Worm (Caenorhabditis elegans) whole organism, L1 larva: ENCODE results near the gene C03B1.17.

Source experiments
- C04F5.9 ChIP-seq: sonication (generic microtip); optimal IDR thresholded peaks from 2 replicates; lab custom pipeline; 2016; ENCODE audit warnings: missing genetic modification characterization, missing compliant biosample characterization
- F16B12.6 ChIP-seq: fragments of 150-350 bp; optimal IDR thresholded peaks from 2 replicates; lab custom pipeline; 2014; ENCODE audit warnings: missing biosample characterization, missing genetic modification characterization
- Y116A8C.19 ChIP-seq: sonication (generic microtip); optimal IDR thresholded peaks from 2 replicates; lab custom pipeline; 2016; ENCODE audit warnings: missing compliant biosample characterization, missing genetic modification characterization, borderline replicate concordance
- aly-2 ChIP-seq: fragments of 150-350 bp; optimal IDR thresholded peaks from 2 replicates; lab custom pipeline; 2014; ENCODE audit warnings: missing biosample characterization, missing genetic modification characterization
- ama-1 ChIP-seq: fragments of 150-350 bp; optimal IDR thresholded peaks from 2 replicates; lab custom pipeline; 2014
- blmp-1 ChIP-seq: fragments of 150-350 bp; optimal IDR thresholded peaks from 2 replicates; lab custom pipeline; 2014; ENCODE audit warnings: missing biosample characterization, missing genetic modification characterization
- dsc-1 ChIP-seq: sonication (generic microtip); optimal IDR thresholded peaks from 2 replicates; lab custom pipeline; 2016; ENCODE audit warnings: mild to moderate bottlenecking, missing genetic modification characterization, missing compliant biosample characterization
- efl-1 ChIP-seq, 4 experiments: fragments of 150-350 bp; optimal IDR thresholded peaks in 3 of 4; peaks in 1 of 4; 1 replicate in 1 of 4; 2 replicates in 3 of 4; lab custom pipeline; 2014; ENCODE audit warnings: missing biosample characterization in 2 of 4, missing genetic modification characterization in 2 of 4, missing genetic modification reagents in 2 of 4
- elt-2 ChIP-seq: sonication (generic microtip); optimal IDR thresholded peaks from 2 replicates; lab custom pipeline; 2016; ENCODE audit warnings: missing genetic modification characterization, mild to moderate bottlenecking, inconsistent platforms, missing compliant biosample characterization, missing genetic modification reagents
- elt-3 ChIP-seq, 6 experiments: fragments of 150-350 bp in 1 of 6; sonication (generic microtip); optimal IDR thresholded peaks; 2 replicates each; lab custom pipeline; 2017 to 2018; ENCODE audit warnings: missing biosample characterization in 6 of 6, missing genetic modification characterization in 6 of 6, inconsistent platforms in 1 of 6
- fkh-10 ChIP-seq: sonication (generic microtip); optimal IDR thresholded peaks from 2 replicates; lab custom pipeline; 2017; ENCODE audit warnings: missing biosample characterization, missing genetic modification reagents, missing genetic modification characterization
- fkh-4 ChIP-seq: sonication (generic microtip); optimal IDR thresholded peaks from 2 replicates; lab custom pipeline; 2016; ENCODE audit warnings: missing compliant biosample characterization, missing genetic modification characterization, borderline replicate concordance
- fos-1 ChIP-seq: fragments of 150-350 bp; optimal IDR thresholded peaks from 2 replicates; lab custom pipeline; 2014; ENCODE audit warnings: missing biosample characterization, missing genetic modification characterization
- hlh-4 ChIP-seq: sonication (generic microtip); optimal IDR thresholded peaks from 2 replicates; lab custom pipeline; 2016; ENCODE audit warnings: mild to moderate bottlenecking, missing genetic modification characterization, missing compliant biosample characterization
- isw-1 ChIP-seq: fragments of 200-800 bp; sonication (Bioruptor generic); IDR thresholded peaks from 2 replicates; pipeline ENCODE4 v1.3.6; 2022; ENCODE audit warnings: missing genetic modification characterization, missing compliant biosample characterization
- jun-1 ChIP-seq: fragments of 150-350 bp; optimal IDR thresholded peaks from 2 replicates; lab custom pipeline; 2014; ENCODE audit warnings: missing biosample characterization, missing genetic modification reagents, missing genetic modification characterization
- lin-13 ChIP-seq: fragments of 150-350 bp; optimal IDR thresholded peaks from 2 replicates; lab custom pipeline; 2014; ENCODE audit warnings: missing biosample characterization, missing genetic modification reagents, missing genetic modification characterization
- lin-14 ChIP-seq: fragments of 200-800 bp; sonication (Bioruptor generic); optimal IDR thresholded peaks from 2 replicates; lab custom pipeline; 2018; ENCODE audit warnings: mild to moderate bottlenecking, missing genetic modification characterization, moderate library complexity, missing compliant biosample characterization
- lin-15B ChIP-seq: fragments of 150-350 bp; sonication (generic microtip); optimal IDR thresholded peaks from 3 replicates; lab custom pipeline; 2014; ENCODE audit warnings: missing biosample characterization, missing genetic modification characterization
- lsy-2 ChIP-seq, 2 experiments: fragments of 150-350 bp; optimal IDR thresholded peaks; 2 replicates each; lab custom pipeline; 2014; ENCODE audit warnings: missing biosample characterization in 2 of 2, missing genetic modification characterization in 2 of 2
- mep-1 ChIP-seq: fragments of 150-350 bp; optimal IDR thresholded peaks from 2 replicates; lab custom pipeline; 2014; ENCODE audit warnings: missing biosample characterization, missing genetic modification characterization
- nhr-28 ChIP-seq: fragments of 150-350 bp; optimal IDR thresholded peaks from 2 replicates; lab custom pipeline; 2014; ENCODE audit warnings: missing biosample characterization, missing genetic modification characterization
- nhr-76 ChIP-seq: sonication (generic microtip); optimal IDR thresholded peaks from 2 replicates; lab custom pipeline; 2017; ENCODE audit warnings: missing biosample characterization, missing genetic modification characterization
- nhr-84 ChIP-seq: sonication (generic microtip); optimal IDR thresholded peaks from 2 replicates; lab custom pipeline; 2017; ENCODE audit warnings: missing biosample characterization, missing genetic modification characterization
- nhr-85 ChIP-seq: sonication (generic microtip); peaks from one replicate; lab custom pipeline; 2016; ENCODE audit warnings: missing genetic modification characterization, inconsistent platforms, missing compliant biosample characterization
- pag-3 ChIP-seq: sonication (generic microtip); optimal IDR thresholded peaks from 2 replicates; lab custom pipeline; 2017; ENCODE audit warnings: missing genetic modification characterization, mild to moderate bottlenecking, missing compliant biosample characterization, antibody characterized with exemption, borderline replicate concordance; ENCODE audit not compliant: insufficient read depth
- pqm-1 ChIP-seq: sonication (generic microtip); optimal IDR thresholded peaks from 3 replicates; lab custom pipeline; 2017; ENCODE audit warnings: missing biosample characterization, missing genetic modification characterization
- snu-23 ChIP-seq: sonication (generic microtip); optimal IDR thresholded peaks from 2 replicates; lab custom pipeline; 2016; ENCODE audit warnings: missing genetic modification characterization, missing compliant biosample characterization
- sox-4 ChIP-seq: sonication (generic microtip); optimal IDR thresholded peaks from 2 replicates; lab custom pipeline; 2016; ENCODE audit warnings: missing genetic modification characterization, missing compliant biosample characterization
- sptf-1 ChIP-seq: fragments of 150-350 bp; optimal IDR thresholded peaks from 2 replicates; lab custom pipeline; 2014; ENCODE audit warnings: missing biosample characterization, missing genetic modification characterization
- unc-130 ChIP-seq: fragments of 150-350 bp; optimal IDR thresholded peaks from 2 replicates; lab custom pipeline; 2017; ENCODE audit warnings: missing biosample characterization, missing genetic modification characterization, inconsistent platforms
- unc-62 ChIP-seq: fragments of 150-350 bp; optimal IDR thresholded peaks from 2 replicates; lab custom pipeline; 2014; ENCODE audit warnings: missing biosample characterization, missing genetic modification reagents, missing genetic modification characterization
- vab-15 ChIP-seq: sonication (generic microtip); optimal IDR thresholded peaks from 2 replicates; lab custom pipeline; 2017; ENCODE audit warnings: missing genotype, mild to moderate bottlenecking, missing genetic modification characterization, missing compliant biosample characterization
- ztf-11 ChIP-seq, 2 experiments: sonication (generic microtip); optimal IDR thresholded peaks; 2 replicates each; lab custom pipeline; 2016 to 2017; ENCODE audit warnings: missing genetic modification characterization in 2 of 2, missing biosample characterization in 1 of 2, missing compliant biosample characterization in 1 of 2
- ztf-4 ChIP-seq: fragments of 150-350 bp; optimal IDR thresholded peaks from 2 replicates; lab custom pipeline; 2014; ENCODE audit warnings: missing biosample characterization, missing genetic modification characterization

Gene C03B1.17

DNA sequence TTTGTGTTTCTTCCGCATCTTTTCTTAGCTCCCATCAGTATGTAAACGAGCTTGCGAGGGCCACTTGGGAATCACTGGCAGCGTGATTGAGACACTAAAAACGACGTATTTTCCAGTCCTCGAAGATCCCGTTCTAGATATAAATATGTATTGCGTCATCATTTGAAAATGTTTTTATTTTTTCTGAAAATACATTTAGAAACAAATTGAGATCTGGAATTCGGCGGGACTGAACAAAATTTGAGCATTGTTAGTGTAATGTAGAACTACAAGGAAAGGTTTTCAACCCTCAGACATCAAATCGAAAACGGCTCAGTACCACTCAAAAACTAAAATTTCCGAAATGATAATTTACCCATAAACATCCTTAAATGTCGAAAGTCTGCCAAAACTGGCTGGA lies 40.1 kb downstream of the C03B1.17 start:
- TF ChIP-seq lin-13 (GFP tag; lab: Kevin White, UChicago): no peak
- no peak for TF ChIP-seq unc-62
- TF ChIP-seq pag-3 (tag; lab: Kevin White, UChicago): no peak
- no peak for TF ChIP-seq ama-1 (lab: Kevin White, UChicago)
- TF ChIP-seq F16B12.6 (tag; lab: Kevin White, UChicago): no peak
- TF ChIP-seq ztf-4 (tag; lab: Kevin White, UChicago): no peak
- TF ChIP-seq efl-1 (optimal IDR thresholded peaks at IDR 0.05; lab: Kevin White, UChicago): no peak
- TF ChIP-seq efl-1 (GFP tag; optimal IDR thresholded peaks at IDR 0.05 in 1 of 2; lab: Kevin White, UChicago): peak in 1 of 2 experiments; percentile 1
- TF ChIP-seq lin-14 (GFP tag; lab: Kevin White, UChicago): peak; percentile 34
- TF ChIP-seq snu-23 (GFP tag; lab: Kevin White, UChicago): no peak

DNA sequence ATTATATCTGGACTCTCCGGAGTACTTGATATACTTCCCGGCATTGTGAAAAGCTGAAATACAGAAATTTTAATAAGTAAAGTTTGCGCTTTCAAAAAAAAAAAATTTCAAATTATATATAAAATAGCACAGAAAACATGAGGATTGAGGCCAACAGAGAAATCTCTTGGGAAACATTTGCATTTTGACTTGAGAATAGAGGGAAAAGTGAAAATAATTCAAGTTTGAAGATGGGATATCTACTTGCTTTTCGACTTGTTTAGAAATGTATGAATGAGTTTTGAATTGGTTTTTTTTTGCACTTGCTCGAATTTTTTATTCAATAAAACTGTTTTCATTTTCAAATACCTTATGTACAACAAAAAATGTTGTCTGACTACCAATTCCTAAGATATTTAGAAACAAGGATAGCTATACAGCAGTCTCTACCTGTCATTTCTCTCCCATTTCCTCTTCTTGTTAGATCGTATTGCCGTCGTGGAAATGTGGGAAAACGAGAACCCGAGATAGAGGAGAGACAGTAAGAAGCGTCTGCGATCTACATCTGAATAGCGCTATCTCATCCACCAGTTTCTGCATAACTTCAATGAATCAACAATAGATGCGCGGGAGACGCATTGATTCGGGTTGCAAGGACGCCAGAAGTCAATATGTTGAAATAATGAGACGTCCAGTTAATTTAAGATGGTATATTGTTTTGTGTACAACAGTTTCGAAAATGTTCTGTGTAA lies 43.1 kb downstream of the C03B1.17 start, which contains the start of gene T22E5.6:
Gene T22E5.6 (minus strand): TSS at position 51 of the 731 bp plus-strand sequence.
- TF ChIP-seq unc-130 (no peak), nhr-85 (peak; percentile 83), snu-23 (GFP tag; lab: Kevin White, UChicago) (peak; percentile 37), isw-1 (GFP tag; lab: Robert Waterston, UW) (no peak), lin-14 (GFP tag; lab: Kevin White, UChicago) (peak; percentile 65), lsy-2 (tag; optimal IDR thresholded peaks at IDR 0.05; lab: Kevin White, UChicago) (peak in 1 of 2 experiments; percentile 10), efl-1 (optimal IDR thresholded peaks at IDR 0.05; lab: Kevin White, UChicago) (no peak), efl-1 (GFP tag; optimal IDR thresholded peaks at IDR 0.05 in 1 of 2; lab: Kevin White, UChicago) (no peak), elt-3 (tag; optimal IDR thresholded peaks at IDR 0.05; lab: Kevin White, UChicago) (peak in 2 of 6 experiments; percentile 20 to 37), pqm-1 (tag; lab: Kevin White, UChicago) (no peak), aly-2 (tag; lab: Kevin White, UChicago) (no peak), Y116A8C.19 (tag; lab: Kevin White, UChicago) (no peak), mep-1 (tag; lab: Kevin White, UChicago) (peak; percentile 40), dsc-1 (tag; lab: Kevin White, UChicago) (no peak), blmp-1 (peak; percentile 74), lin-15B (no peak), sox-4 (tag; lab: Kevin White, UChicago) (no peak)

DNA sequence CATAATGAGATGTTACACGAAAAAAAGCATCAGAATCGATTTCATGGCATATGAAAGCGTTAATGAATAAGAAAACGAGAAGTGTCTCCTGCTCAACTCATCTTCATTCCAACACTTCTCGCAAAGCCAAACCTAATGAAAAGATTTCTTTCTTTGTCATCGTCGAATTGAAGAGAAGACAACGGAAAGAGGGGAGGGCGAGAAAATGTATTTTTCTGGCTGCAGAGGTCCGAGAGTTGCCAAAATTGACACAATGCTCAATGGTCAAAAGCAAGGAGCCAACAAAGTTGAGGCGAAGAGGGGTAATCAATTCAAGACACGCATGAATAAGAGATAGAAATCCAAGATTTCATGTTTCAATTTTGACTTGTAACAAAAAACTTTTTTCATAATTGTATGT lies 45.7 kb downstream of the C03B1.17 start:
- no peak for TF ChIP-seq nhr-76 (tag; lab: Kevin White, UChicago)
- peak; percentile 64 for TF ChIP-seq fkh-10 (GFP tag; lab: Kevin White, UChicago)
- TF ChIP-seq lin-14 (GFP tag; lab: Kevin White, UChicago): peak; percentile 48
- TF ChIP-seq dsc-1 (tag; lab: Kevin White, UChicago): peak; percentile 35
- no peak for TF ChIP-seq blmp-1
- no peak for TF ChIP-seq efl-1 (optimal IDR thresholded peaks at IDR 0.05; lab: Kevin White, UChicago)
- no peak for TF ChIP-seq efl-1 (GFP tag; optimal IDR thresholded peaks at IDR 0.05 in 1 of 2; lab: Kevin White, UChicago)
- no peak for TF ChIP-seq vab-15 (tag; lab: Kevin White, UChicago)
- TF ChIP-seq nhr-84 (tag; lab: Kevin White, UChicago): no peak
- TF ChIP-seq elt-2 (tag; lab: Kevin White, UChicago): no peak
- TF ChIP-seq jun-1 (tag; lab: Kevin White, UChicago): no peak
- no peak for TF ChIP-seq C04F5.9 (tag; lab: Kevin White, UChicago)
- no peak for TF ChIP-seq nhr-28 (tag; lab: Kevin White, UChicago)
- TF ChIP-seq fos-1 (tag; lab: Kevin White, UChicago): no peak
- TF ChIP-seq isw-1 (GFP tag; lab: Robert Waterston, UW): no peak
- no peak for TF ChIP-seq ztf-11 (tag; optimal IDR thresholded peaks at IDR 0.05; lab: Kevin White, UChicago)
- no peak for TF ChIP-seq hlh-4 (tag; lab: Kevin White, UChicago)
- TF ChIP-seq fkh-4 (tag; lab: Kevin White, UChicago): no peak

DNA sequence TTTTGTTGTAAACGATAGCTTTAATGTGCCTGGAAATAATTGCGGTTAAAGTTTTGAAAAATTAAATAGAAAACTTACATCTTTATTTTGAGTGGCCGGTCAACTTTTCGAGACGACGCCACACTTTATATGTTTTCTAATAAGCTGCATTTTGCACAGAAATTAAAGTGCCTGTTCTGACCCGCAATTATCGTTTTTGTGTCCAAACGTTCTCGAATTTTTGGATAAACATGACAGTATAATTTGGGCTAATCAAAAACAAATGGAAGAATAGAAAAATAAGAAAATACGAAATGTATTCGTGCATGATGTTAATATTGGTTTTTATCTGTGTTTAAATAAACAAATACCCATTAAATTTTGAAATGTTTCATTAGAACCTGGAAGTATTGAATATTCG lies 47.2 kb downstream of the C03B1.17 start, which contains the start of gene K10C2.12:
Gene K10C2.12 (minus strand): TSS at position 101 of the 400 bp plus-strand sequence.
- TF ChIP-seq sptf-1 (tag; lab: Kevin White, UChicago): no peak
- no peak for TF ChIP-seq Y116A8C.19 (tag; lab: Kevin White, UChicago)
- TF ChIP-seq, all 84 proteins: peak for 0
